Fruit fly (Drosophila melanogaster) Kc167 (cell line): ENCODE data around the gene CG12640.

Source experiments
- Myc ChIP-seq: fragments of >200 bp; optimal IDR thresholded peaks from 2 replicates; lab custom pipeline; 2017; ENCODE audit warnings: missing external identifiers
- Sin3A ChIP-seq: fragments of >200 bp; optimal IDR thresholded peaks from 2 replicates; lab custom pipeline; 2018; ENCODE audit warnings: missing external identifiers
- h ChIP-seq: fragments of >200 bp; optimal IDR thresholded peaks from 3 replicates; lab custom pipeline; 2018; ENCODE audit warnings: missing external identifiers
- insv ChIP-seq: fragments of >200 bp; optimal IDR thresholded peaks from 3 replicates; lab custom pipeline; 2018; ENCODE audit warnings: missing external identifiers
- psq ChIP-seq: fragments of >200 bp; optimal IDR thresholded peaks from 2 replicates; lab custom pipeline; 2017; ENCODE audit warnings: missing external identifiers
- ttk ChIP-seq: sonication (Bioruptor generic); optimal IDR thresholded peaks from 2 replicates; lab custom pipeline; 2017; ENCODE audit warnings: missing external identifiers

The CG12640 gene

DNA sequence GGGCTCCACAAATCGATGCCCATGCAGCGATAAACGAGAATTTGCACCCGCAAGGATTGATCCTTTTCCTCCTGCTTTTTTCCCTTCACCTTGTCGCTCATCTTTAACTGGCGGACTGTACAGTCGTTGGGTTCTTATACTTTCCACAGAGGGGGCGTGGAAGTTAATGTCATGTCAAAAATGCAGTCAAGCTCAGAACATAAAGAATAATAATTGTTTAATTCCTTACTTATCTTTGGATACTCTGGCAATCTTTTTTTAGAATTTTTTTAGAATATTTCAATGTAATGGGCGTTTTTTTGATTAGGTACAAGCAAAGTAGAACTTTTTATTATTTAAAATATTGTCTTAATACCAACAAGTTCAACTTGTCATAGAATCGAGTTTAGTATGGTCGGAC, 27.0 kb upstream of the CG12640 start, which contains the start of gene Or9a:
Or9a (minus strand) TSS at position 101 of the 400 bp plus-strand sequence.
- no peak for TF ChIP-seq ttk (lab: Kevin White, UChicago)
- TF ChIP-seq h (lab: Kevin White, UChicago), result no peak
- TF ChIP-seq insv (lab: Kevin White, UChicago), result no peak
- TF ChIP-seq Myc, result no peak
- TF ChIP-seq Sin3A (lab: Kevin White, UChicago), result no peak
- TF ChIP-seq psq, result no peak

DNA sequence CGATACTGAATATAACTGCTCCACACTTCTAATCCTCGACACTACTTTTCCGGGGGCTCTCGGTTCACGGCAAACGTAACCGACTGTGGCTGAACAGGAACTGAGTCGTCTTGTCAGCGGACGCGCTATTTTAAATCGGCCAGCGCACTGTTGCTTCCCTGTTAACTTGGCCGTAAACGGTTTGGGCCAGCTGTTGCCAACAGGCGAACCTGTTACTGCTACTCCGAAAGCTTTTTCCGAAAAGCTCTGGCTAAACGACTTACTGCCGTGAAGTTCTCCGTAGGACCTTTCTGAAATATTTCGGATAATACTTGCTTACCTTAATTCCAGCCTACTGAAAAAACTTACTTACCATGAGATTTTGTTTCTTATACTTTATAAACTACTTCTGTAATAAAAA, 22.2 kb upstream of the CG12640 start, which contains the start of gene CG32683:
CG32683 (minus strand) TSS at position 101 of the 400 bp plus-strand sequence.
- TF ChIP-seq Sin3A (lab: Kevin White, UChicago) (no peak), ttk (lab: Kevin White, UChicago) (no peak), Myc (no peak), insv (lab: Kevin White, UChicago) (no peak)

DNA sequence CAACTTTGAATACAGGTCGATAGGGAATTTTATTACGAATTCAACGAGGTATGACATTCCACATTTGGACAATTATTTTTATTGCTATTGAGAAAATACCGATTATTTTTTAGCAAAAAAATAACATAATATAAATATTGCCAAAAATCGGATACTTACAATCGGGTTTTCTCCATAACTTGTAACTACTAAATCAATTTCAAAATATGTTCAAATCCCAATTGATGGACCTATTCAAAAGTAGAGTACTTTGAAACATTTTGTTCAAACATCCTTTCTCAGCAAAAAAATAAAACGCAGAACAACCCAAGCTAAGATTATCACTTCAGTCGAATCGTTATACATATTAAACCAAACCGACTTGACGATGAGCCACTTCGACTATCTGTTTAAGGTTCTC, 15.5 kb downstream of the CG12640 start, which contains the start of gene RabX2:
RabX2 (plus strand) TSS at position 301 of the 400 bp plus-strand sequence.
- TF ChIP-seq psq (no peak), ttk (lab: Kevin White, UChicago) (no peak), h (lab: Kevin White, UChicago) (no peak), Myc (no peak), Sin3A (lab: Kevin White, UChicago) (no peak), insv (lab: Kevin White, UChicago) (no peak)

DNA sequence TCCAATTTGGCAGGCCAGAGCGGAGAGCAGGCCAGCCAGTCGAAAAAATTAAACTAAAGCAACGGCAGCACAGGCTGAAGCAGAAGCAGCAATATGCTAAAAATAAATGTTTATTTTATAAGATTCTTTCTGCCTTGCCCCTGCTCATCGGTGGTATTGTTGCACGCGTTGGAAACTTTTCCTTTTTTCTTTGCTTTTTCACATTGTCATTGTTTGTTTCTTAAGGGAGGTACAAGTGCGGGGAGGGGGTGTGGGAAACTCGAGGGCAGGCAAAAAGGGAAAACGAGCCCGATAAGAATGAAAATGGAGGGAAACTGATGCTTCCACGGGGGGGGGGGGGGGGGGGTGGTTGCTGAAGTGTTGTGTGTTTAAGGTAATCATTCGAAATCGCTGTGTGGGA, 33.7 kb downstream of the CG12640 start:
- TF ChIP-seq insv (lab: Kevin White, UChicago), result no peak
- TF ChIP-seq psq, result no peak
- no peak for TF ChIP-seq Myc
- no peak for TF ChIP-seq Sin3A (lab: Kevin White, UChicago)
- no peak for TF ChIP-seq h (lab: Kevin White, UChicago)
- no peak for TF ChIP-seq ttk (lab: Kevin White, UChicago)

DNA sequence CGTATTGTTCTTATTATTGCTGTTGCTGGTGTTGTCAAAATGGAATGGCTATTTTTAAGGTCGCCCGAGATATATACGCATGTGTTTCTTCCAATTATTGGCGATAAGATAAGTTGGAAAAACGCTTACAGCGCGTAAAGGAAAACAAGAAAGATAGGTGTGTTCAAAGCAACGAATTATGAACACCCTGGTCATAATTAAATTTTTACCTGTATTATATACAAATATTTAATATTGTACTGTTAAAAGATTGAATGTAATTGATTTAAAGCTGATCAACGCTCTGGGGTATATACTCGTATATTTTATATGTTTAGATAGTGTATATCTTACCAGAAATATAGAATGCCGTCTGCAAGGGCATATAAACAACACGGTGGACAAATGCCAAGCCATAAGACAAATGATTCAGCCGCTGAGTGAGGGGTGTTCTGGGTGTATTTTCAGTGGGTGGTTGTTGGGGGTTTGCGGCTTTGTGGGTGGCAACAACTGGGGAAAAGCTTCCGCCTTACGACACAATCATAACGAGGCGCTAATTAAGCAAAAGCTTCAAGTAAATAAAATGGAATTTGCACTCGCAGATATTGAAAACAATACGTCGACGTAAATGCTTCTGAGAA, 35.0 kb downstream of the CG12640 start:
- no peak for TF ChIP-seq psq
- no peak for TF ChIP-seq Myc
- TF ChIP-seq ttk (lab: Kevin White, UChicago), result no peak
- no peak for TF ChIP-seq insv (lab: Kevin White, UChicago)
- no peak for TF ChIP-seq h (lab: Kevin White, UChicago)
- TF ChIP-seq Sin3A (lab: Kevin White, UChicago), result no peak

DNA sequence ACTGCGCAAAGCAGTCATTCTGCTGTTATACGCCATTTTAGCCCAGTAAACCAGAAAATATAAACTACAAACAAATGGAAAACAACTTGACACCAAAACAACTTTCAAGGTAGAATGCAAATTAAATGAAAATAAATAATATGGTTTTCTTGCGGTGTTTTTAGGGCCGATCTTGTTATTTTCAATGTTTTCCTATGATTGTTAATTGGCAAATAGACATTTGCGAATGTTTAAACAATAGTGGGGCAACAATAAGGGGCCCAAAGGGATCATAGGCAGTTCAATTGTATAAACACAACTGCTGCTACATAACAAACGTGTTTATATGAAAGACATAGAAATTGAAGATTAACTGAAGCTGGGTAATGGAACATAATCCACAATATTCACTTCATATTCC, 35.8 kb downstream of the CG12640 start:
- TF ChIP-seq h (lab: Kevin White, UChicago) (no peak), psq (no peak), insv (lab: Kevin White, UChicago) (no peak), ttk (lab: Kevin White, UChicago) (no peak), Myc (no peak), Sin3A (lab: Kevin White, UChicago) (no peak)

DNA sequence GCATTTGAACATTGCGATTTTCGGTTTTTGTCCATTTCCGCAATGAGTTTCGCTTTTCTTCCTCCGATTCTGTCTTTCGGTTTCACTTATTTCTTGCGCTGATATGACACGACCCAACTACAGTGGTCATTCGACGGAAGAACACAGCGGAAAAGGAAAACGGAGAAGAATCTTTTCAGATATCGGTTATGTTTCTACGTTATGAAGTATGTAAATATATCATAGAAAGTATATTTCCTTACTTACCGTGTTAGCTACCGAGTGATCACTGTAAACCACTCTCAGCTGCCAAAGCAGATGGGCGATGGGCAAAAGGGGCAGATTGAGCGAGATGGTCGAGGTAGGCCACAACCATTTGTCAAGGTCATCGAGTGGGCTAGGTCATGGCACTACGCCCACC, 44.9 kb downstream of the CG12640 start:
- TF ChIP-seq psq, result no peak
- TF ChIP-seq insv (lab: Kevin White, UChicago), result no peak
- no peak for TF ChIP-seq Sin3A (lab: Kevin White, UChicago)
- TF ChIP-seq h (lab: Kevin White, UChicago), result no peak
- TF ChIP-seq ttk (lab: Kevin White, UChicago), result no peak

DNA sequence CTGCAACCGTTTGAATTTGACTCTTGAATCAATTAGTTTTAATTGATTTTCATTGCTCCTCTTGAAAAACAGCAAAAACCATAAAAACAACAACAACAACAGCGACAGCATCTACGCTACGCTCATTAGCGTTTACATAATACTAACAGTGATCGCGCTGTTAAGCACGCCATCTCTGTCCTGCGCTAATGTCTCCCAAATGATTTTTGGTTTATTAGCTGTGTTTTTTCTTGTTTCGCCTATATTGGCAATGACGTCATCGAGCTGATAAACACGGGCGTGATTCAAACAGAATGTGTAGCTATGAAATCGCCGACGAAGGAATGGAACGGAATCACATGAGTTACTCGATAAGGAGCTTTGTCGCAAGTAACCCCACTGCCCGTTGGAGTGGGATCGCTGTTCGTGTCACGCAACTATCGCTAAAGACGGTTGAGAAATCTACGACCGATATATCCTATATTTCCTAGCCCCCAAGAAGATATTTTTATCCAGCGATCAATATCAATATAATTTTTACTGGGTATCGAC, 45.7 kb downstream of the CG12640 start:
- TF ChIP-seq psq (no peak), insv (lab: Kevin White, UChicago) (no peak), Sin3A (lab: Kevin White, UChicago) (no peak), ttk (lab: Kevin White, UChicago) (no peak), h (lab: Kevin White, UChicago) (no peak), Myc (no peak)

DNA sequence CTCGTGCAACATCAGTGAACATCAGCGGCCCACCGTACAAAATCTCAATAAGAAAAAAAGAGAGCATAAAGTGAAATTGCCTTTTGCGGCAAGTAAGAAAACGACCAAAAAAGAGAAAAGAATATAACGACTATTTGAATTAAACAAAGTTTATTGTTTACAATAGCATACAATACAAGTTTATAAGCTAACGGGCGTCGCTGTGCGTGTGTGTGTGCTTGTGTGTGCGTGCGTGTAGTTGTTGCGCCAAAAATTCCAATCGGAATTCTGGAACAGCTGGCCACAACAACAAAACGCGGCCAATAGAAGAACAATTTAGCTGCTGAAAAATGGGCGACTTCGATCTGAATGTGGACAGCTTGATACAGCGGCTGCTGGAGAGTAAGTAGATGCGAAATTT, 46.4 kb downstream of the CG12640 start:
- no peak for TF ChIP-seq Sin3A (lab: Kevin White, UChicago)
- no peak for TF ChIP-seq h (lab: Kevin White, UChicago)
- no peak for TF ChIP-seq insv (lab: Kevin White, UChicago)
- TF ChIP-seq Myc, result no peak
- no peak for TF ChIP-seq psq
- no peak for TF ChIP-seq ttk (lab: Kevin White, UChicago)

DNA sequence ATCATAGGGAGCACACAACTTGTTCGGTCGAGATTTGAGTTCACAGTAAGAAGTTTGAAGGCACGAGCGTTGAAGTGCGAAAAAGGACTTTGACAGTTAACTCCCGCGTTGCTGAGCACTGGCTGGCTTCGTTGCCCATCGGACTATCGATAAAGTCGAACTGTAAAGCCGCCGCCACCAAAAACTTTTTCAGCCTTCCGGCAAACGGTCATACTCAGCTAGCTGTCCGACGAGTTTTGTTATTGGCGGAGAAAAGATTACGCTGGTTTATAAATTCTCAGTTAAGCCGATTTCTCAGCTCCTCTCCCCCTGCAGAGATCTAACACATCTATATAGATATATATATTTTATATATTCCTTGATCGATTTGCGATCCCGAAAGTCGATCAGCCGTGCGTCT, 46.9 kb downstream of the CG12640 start, which contains the start of the genes Psf3 and flw:
Psf3 (minus strand) TSS at position 105 of the 400 bp plus-strand sequence.
flw (plus strand) TSS at position 204 of the 400 bp plus-strand sequence.
- TF ChIP-seq h (lab: Kevin White, UChicago) (no peak), psq (no peak), ttk (lab: Kevin White, UChicago) (no peak), insv (lab: Kevin White, UChicago) (no peak), Sin3A (lab: Kevin White, UChicago) (no peak), Myc (no peak)

DNA sequence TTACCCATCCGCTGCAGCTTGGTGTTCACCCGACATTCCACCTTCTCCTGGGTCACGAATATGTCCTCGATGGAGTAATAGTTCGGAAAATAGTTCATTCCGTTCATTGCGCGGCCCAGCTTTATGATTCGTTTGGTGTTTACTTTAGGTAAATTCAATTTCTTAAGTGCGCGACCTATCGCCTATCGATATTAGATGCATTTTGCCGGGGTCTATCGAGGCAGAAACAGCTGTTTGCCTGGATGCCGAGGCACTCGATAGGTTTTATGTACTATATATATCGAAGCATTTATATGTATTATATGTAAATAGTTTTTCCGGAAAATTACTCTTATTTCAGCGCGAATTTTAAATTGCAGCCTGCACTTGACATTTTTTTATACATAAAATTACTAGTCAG, 47.7 kb downstream of the CG12640 start:
- TF ChIP-seq Myc, result no peak
